Worm (Caenorhabditis elegans) whole organism, midembryonic: Measurements from ENCODE around the gene K12H6.8.

ENCODE experiments used
- flt-1 ChIP-seq: fragments of 200-800 bp; sonication (Bioruptor generic); IDR thresholded peaks from 2 replicates; pipeline ENCODE4 v1.3.6; 2022; ENCODE audit warnings: missing genetic modification characterization, missing compliant biosample characterization
- klf-2 ChIP-seq: fragments of 200-800 bp; sonication (Bioruptor generic); conservative IDR thresholded peaks from 2 replicates; pipeline ENCODE4 v1.3.6; 2022; ENCODE audit warnings: missing genetic modification reagents, missing genetic modification characterization, missing compliant biosample characterization
- ref-1 ChIP-seq: fragments of 200-800 bp; sonication (Bioruptor generic); conservative IDR thresholded peaks from 2 replicates; pipeline ENCODE4 v1.3.6; 2022; ENCODE audit warnings: missing genetic modification reagents, missing genetic modification characterization, missing compliant biosample characterization

DNA sequence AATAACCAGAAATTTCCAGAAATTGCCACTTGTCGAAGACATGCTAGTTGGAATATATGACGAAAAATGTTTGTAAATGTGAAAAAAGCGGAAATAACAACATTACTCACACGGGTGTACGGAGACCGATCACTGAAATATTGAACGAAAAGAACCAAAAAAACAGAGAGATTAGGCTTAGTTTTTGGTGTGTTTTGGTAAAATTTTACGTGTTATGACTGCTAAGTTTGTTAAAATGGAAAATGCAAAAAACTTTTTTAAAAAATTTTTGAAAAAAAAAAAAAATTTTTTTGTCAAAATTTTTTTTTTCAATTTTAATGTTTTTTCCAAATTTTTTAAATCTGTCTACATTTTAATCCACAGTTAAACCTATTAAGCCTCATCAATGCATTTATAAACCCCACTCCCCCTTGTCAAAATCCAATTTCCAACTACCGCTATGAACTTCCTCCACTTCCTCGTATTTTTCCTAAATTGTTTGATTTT, 5.2 kb upstream of the K12H6.8 start, which contains the start of the genes fut-4 and K12H6.10:
- TF ChIP-seq klf-2 (GFP tag; lab: Robert Waterston, UW) (no peak), ref-1 (no peak), flt-1 (no peak)
